Fruit fly (Drosophila melanogaster) whole organism, embryonic: Measurements from ENCODE around the gene mRpL24.

Experiments used
- Atf6 ChIP-seq: fragments of 200-800 bp; sonication (Bioruptor generic); IDR thresholded peaks from 2 replicates; pipeline ENCODE4 v1.3.6; 2022; ENCODE audit warnings: missing biosample characterization, missing genetic modification characterization
- B-H1 ChIP-seq: fragments of 200-800 bp; sonication (Bioruptor generic); IDR thresholded peaks from 3 replicates; pipeline ENCODE4 v1.3.6; 2022; ENCODE audit warnings: missing biosample characterization, missing genetic modification characterization
- Bgb ChIP-seq: fragments of 200-800 bp; sonication (Bioruptor generic); IDR thresholded peaks from 2 replicates; pipeline ENCODE4 v1.3.6; 2022; ENCODE audit warnings: missing biosample characterization, missing genetic modification characterization; ENCODE audit not compliant: partially characterized antibody
- CG12769 ChIP-seq: fragments of 200-800 bp; sonication (Bioruptor generic); optimal IDR thresholded peaks from 2 replicates; lab custom pipeline; 2019; ENCODE audit warnings: missing biosample characterization, mild to moderate bottlenecking, missing genetic modification characterization, moderate library complexity
- CG13424 ChIP-seq: fragments of 200-800 bp; sonication (Bioruptor generic); optimal IDR thresholded peaks from 2 replicates; lab custom pipeline; 2019; ENCODE audit warnings: missing biosample characterization, mild to moderate bottlenecking, missing genetic modification characterization, moderate library complexity
- CG13894 ChIP-seq: fragments of 200-800 bp; sonication (Bioruptor generic); optimal IDR thresholded peaks from 3 replicates; lab custom pipeline; 2018; ENCODE audit warnings: missing biosample characterization, mild to moderate bottlenecking, missing genetic modification characterization, moderate library complexity
- CG14441 ChIP-seq: fragments of 200-800 bp; sonication (Bioruptor generic); IDR thresholded peaks from 2 replicates; pipeline ENCODE4 v1.3.6; 2022; ENCODE audit warnings: missing biosample characterization, missing genetic modification characterization
- CG16813 ChIP-seq: fragments of 200-800 bp; sonication (Bioruptor generic); IDR thresholded peaks from 3 replicates; pipeline ENCODE4 v1.3.6; 2022; ENCODE audit warnings: missing biosample characterization, missing genetic modification characterization; ENCODE audit not compliant: partially characterized antibody
- CG2129 ChIP-seq: fragments of 200-800 bp; sonication (Bioruptor generic); IDR thresholded peaks from 2 replicates; pipeline ENCODE4 v1.3.6; 2022; ENCODE audit warnings: missing biosample characterization, missing genetic modification characterization; ENCODE audit not compliant: partially characterized antibody
- CG31224 ChIP-seq: fragments of 200-800 bp; sonication (Bioruptor generic); IDR thresholded peaks from 2 replicates; pipeline ENCODE4 v1.3.6; 2022; ENCODE audit warnings: missing biosample characterization, missing genetic modification characterization
- CG3163 ChIP-seq: fragments of 200-800 bp; sonication (Bioruptor generic); optimal IDR thresholded peaks from 3 replicates; lab custom pipeline; 2016; ENCODE audit warnings: missing biosample characterization, missing genetic modification characterization
- CG5953 ChIP-seq: fragments of 200-800 bp; sonication (Bioruptor generic); IDR thresholded peaks from 2 replicates; pipeline ENCODE4 v1.3.6; 2022; ENCODE audit warnings: missing biosample characterization, missing genetic modification characterization
- CG6683 ChIP-seq: fragments of 200-800 bp; sonication (Bioruptor generic); optimal IDR thresholded peaks from 2 replicates; lab custom pipeline; 2017; ENCODE audit warnings: missing biosample characterization, mild to moderate bottlenecking, missing genetic modification characterization, missing genetic modification reagents
- CG7928 ChIP-seq: fragments of 200-800 bp; sonication (Bioruptor generic); optimal IDR thresholded peaks from 2 replicates; lab custom pipeline; 2017; ENCODE audit warnings: missing biosample characterization, mild to moderate bottlenecking, missing genetic modification characterization
- CTCF ChIP-seq: fragments of 200-800 bp; sonication (Bioruptor generic); optimal IDR thresholded peaks from 2 replicates; lab custom pipeline; 2017; ENCODE audit warnings: missing biosample characterization, mild to moderate bottlenecking, missing genetic modification characterization, moderate library complexity
- Chrac-16 ChIP-seq: fragments of 200-800 bp; sonication (Bioruptor generic); optimal IDR thresholded peaks from 3 replicates; lab custom pipeline; 2016; ENCODE audit warnings: missing biosample characterization, missing genetic modification characterization
- Doc2 ChIP-seq: fragments of 200-800 bp; sonication (Bioruptor generic); IDR thresholded peaks from 2 replicates; pipeline ENCODE4 v1.3.6; 2022; ENCODE audit warnings: missing biosample characterization, missing genetic modification characterization
- E2f2 ChIP-seq: fragments of 200-800 bp; sonication (Bioruptor generic); IDR thresholded peaks from 2 replicates; pipeline ENCODE4 v1.3.6; 2022; ENCODE audit warnings: missing biosample characterization, missing genetic modification characterization
- Hey ChIP-seq: fragments of 200-800 bp; sonication (Bioruptor generic); optimal IDR thresholded peaks from 3 replicates; lab custom pipeline; 2018; ENCODE audit warnings: missing biosample characterization, mild to moderate bottlenecking, missing genetic modification characterization
- MTF-1 ChIP-seq: fragments of 200-800 bp; sonication (Bioruptor generic); optimal IDR thresholded peaks from 2 replicates; lab custom pipeline; 2018; ENCODE audit warnings: missing biosample characterization, mild to moderate bottlenecking, missing genetic modification characterization, borderline replicate concordance
- Med ChIP-seq: fragments of 200-800 bp; sonication (Bioruptor generic); peaks from one replicate; lab custom pipeline; 2016; ENCODE audit warnings: missing biosample characterization, missing genetic modification characterization, mild to moderate bottlenecking, inconsistent platforms, moderate library complexity
- PHDP ChIP-seq: fragments of 200-800 bp; sonication (Bioruptor generic); optimal IDR thresholded peaks from 3 replicates; lab custom pipeline; 2018; ENCODE audit warnings: missing biosample characterization, mild to moderate bottlenecking, missing genetic modification characterization, moderate library complexity
- Scr ChIP-seq: fragments of 200-800 bp; sonication (Bioruptor generic); IDR thresholded peaks from 2 replicates; pipeline ENCODE4 v1.3.6; 2022; ENCODE audit warnings: missing biosample characterization, missing genetic modification characterization; ENCODE audit not compliant: partially characterized antibody
- Ssrp ChIP-seq: fragments of 200-800 bp; sonication (Bioruptor generic); optimal IDR thresholded peaks from 2 replicates; lab custom pipeline; 2018; ENCODE audit warnings: missing biosample characterization, mild to moderate bottlenecking, missing genetic modification characterization, moderate library complexity
- Stat92E ChIP-seq, 3 experiments: fragments of >200 bp in 2 of 3; fragments of 200-800 bp in 1 of 3; sonication (Bioruptor generic) in 1 of 3; optimal IDR thresholded peaks; 2 replicates each; lab custom pipeline; 2017 to 2019; ENCODE audit warnings: missing biosample characterization in 3 of 3, missing genetic modification characterization in 3 of 3, mild to moderate bottlenecking in 1 of 3, moderate library complexity in 1 of 3
- Vsx1 ChIP-seq: fragments of 200-800 bp; sonication (Bioruptor generic); optimal IDR thresholded peaks from 2 replicates; lab custom pipeline; 2017; ENCODE audit warnings: missing biosample characterization, mild to moderate bottlenecking, missing genetic modification characterization, missing genetic modification reagents
- amos ChIP-seq: fragments of 200-800 bp; sonication (Bioruptor generic); IDR thresholded peaks from 2 replicates; pipeline ENCODE4 v1.3.6; 2022; ENCODE audit warnings: missing biosample characterization, missing genetic modification characterization; ENCODE audit not compliant: partially characterized antibody
- br ChIP-seq: fragments of >200 bp; optimal IDR thresholded peaks from 2 replicates; lab custom pipeline; 2017
- chinmo ChIP-seq: fragments of 200-800 bp; sonication (Bioruptor generic); IDR thresholded peaks from 4 replicates; pipeline ENCODE4 v1.3.6; 2022; ENCODE audit warnings: missing biosample characterization, missing genetic modification characterization; ENCODE audit not compliant: partially characterized antibody
- dpn ChIP-seq, 2 experiments: fragments of 200-800 bp; sonication (Bioruptor generic); optimal IDR thresholded peaks; 3 replicates each; lab custom pipeline; 2016; ENCODE audit warnings: missing biosample characterization in 2 of 2, missing genetic modification characterization in 2 of 2
- exex ChIP-seq: fragments of 200-800 bp; sonication (Bioruptor generic); optimal IDR thresholded peaks from 4 replicates; lab custom pipeline; 2018; ENCODE audit warnings: missing biosample characterization, mild to moderate bottlenecking, missing genetic modification characterization, moderate library complexity
- ftz-f1 ChIP-seq: fragments of 200-800 bp; sonication (Bioruptor generic); optimal IDR thresholded peaks from 2 replicates; lab custom pipeline; 2016; ENCODE audit warnings: missing biosample characterization, missing genetic modification characterization
- gcm ChIP-seq: fragments of 200-800 bp; sonication (Bioruptor generic); optimal IDR thresholded peaks from 2 replicates; lab custom pipeline; 2019; ENCODE audit warnings: missing biosample characterization, mild to moderate bottlenecking, missing genetic modification characterization, moderate library complexity
- nerfin-2 ChIP-seq: fragments of 200-800 bp; sonication (Bioruptor generic); IDR thresholded peaks from 2 replicates; pipeline ENCODE4 v1.3.6; 2022; ENCODE audit warnings: missing biosample characterization, missing genetic modification characterization; ENCODE audit not compliant: partially characterized antibody
- nom ChIP-seq: fragments of 200-800 bp; sonication (Bioruptor generic); optimal IDR thresholded peaks from 2 replicates; lab custom pipeline; 2017; ENCODE audit warnings: missing biosample characterization, missing genetic modification characterization, mild to moderate bottlenecking, moderate library complexity, missing genetic modification reagents
- pfk ChIP-seq: fragments of 200-800 bp; sonication (Bioruptor generic); optimal IDR thresholded peaks from 2 replicates; lab custom pipeline; 2018; ENCODE audit warnings: missing biosample characterization, mild to moderate bottlenecking, missing genetic modification characterization, moderate library complexity
- rib ChIP-seq: fragments of 200-800 bp; sonication (Bioruptor generic); IDR thresholded peaks from 2 replicates; pipeline ENCODE4 v1.3.6; 2022; ENCODE audit warnings: missing biosample characterization, missing genetic modification characterization
- sd ChIP-seq: fragments of 200-800 bp; sonication (Bioruptor generic); optimal IDR thresholded peaks from 3 replicates; lab custom pipeline; 2018; ENCODE audit warnings: missing biosample characterization, mild to moderate bottlenecking, missing genetic modification characterization, moderate library complexity
- sob ChIP-seq: fragments of 200-800 bp; sonication (Bioruptor generic); IDR thresholded peaks from 2 replicates; pipeline ENCODE4 v1.3.6; 2022; ENCODE audit warnings: missing biosample characterization, missing genetic modification characterization
- sqz ChIP-seq: fragments of 200-800 bp; sonication (Bioruptor generic); optimal IDR thresholded peaks from 3 replicates; lab custom pipeline; 2018; ENCODE audit warnings: missing biosample characterization, mild to moderate bottlenecking, missing genetic modification characterization
- vvl ChIP-seq: fragments of 200-800 bp; sonication (Bioruptor generic); IDR thresholded peaks from 2 replicates; pipeline ENCODE4 v1.3.6; 2022; ENCODE audit warnings: missing biosample characterization, missing genetic modification characterization
- wek ChIP-seq: fragments of 200-800 bp; sonication (Bioruptor generic); optimal IDR thresholded peaks from 3 replicates; lab custom pipeline; 2018; ENCODE audit warnings: missing biosample characterization, mild to moderate bottlenecking, missing genetic modification characterization, moderate library complexity
- zf30C ChIP-seq: fragments of 200-800 bp; sonication (Bioruptor generic); optimal IDR thresholded peaks from 3 replicates; lab custom pipeline; 2018; ENCODE audit warnings: missing biosample characterization, mild to moderate bottlenecking, missing genetic modification characterization

mRpL24 gene

dm6 chr2L:4905365-4906280 is 39.5 kb downstream of the mRpL24 start (continued):
- TF ChIP-seq B-H1 (no peak), CG12769 (tag; lab: Kevin White, UChicago) (peak; percentile 6), Vsx1 (GFP tag; lab: Kevin White, UChicago) (no peak), CG14441 (GFP tag; lab: Robert Waterston, UW) (peak; percentile 7; the same call in 1 of the 2 replicates), Doc2 (no peak), sqz (GFP tag; lab: Kevin White, UChicago) (peak; percentile 80), ftz-f1 (GFP tag; lab: Kevin White, UChicago) (peak; percentile 62), Chrac-16 (GFP tag; lab: Kevin White, UChicago) (no peak), Hey (tag; lab: Kevin White, UChicago) (no peak), CG6683 (GFP tag; lab: Kevin White, UChicago) (no peak), Stat92E (GFP tag; optimal IDR thresholded peaks at IDR 0.05; lab: Kevin White, UChicago) (no peak), zf30C (GFP tag; lab: Kevin White, UChicago) (no peak), Ssrp (tag; lab: Kevin White, UChicago) (no peak), nom (no peak)

dm6 chr2L:4903838-4904237 is 41.3 kb downstream of the mRpL24 start:
- TF ChIP-seq exex (no peak), CG31224 (no peak), MTF-1 (no peak), br (no peak), sob (GFP tag; lab: Robert Waterston, UW) (no peak), Doc2 (no peak), CG7928 (GFP tag; lab: Kevin White, UChicago) (no peak), Bgb (GFP tag; lab: Robert Waterston, UW) (peak; percentile 64), PHDP (tag; lab: Kevin White, UChicago) (no peak), amos (GFP tag; lab: Robert Waterston, UW) (peak; percentile 68), CG16813 (GFP tag; lab: Robert Waterston, UW) (peak; percentile 52; the same call in 1 of the 3 replicates), dpn (GFP tag; optimal IDR thresholded peaks at IDR 0.05; lab: Kevin White, UChicago) (no peak), CTCF (peak; percentile 27), E2f2 (GFP tag; lab: Robert Waterston, UW) (no peak), CG3163 (GFP tag; lab: Kevin White, UChicago) (no peak)

dm6 chr2L:4899599-4900559 is 45.3 kb downstream of the mRpL24 start:
- no peak for TF ChIP-seq CG2129 (GFP tag; lab: Robert Waterston, UW)
- TF ChIP-seq rib = peak; percentile 15; the same call in 1 of the 2 replicates
- TF ChIP-seq vvl = peak; percentile 87
- TF ChIP-seq chinmo (GFP tag; lab: Robert Waterston, UW) = peak; percentile 52; the same call in 1 of the 4 replicates
- TF ChIP-seq Scr (GFP tag; lab: Robert Waterston, UW) = no peak
- TF ChIP-seq Med = peak; percentile 86
- no peak for TF ChIP-seq gcm (GFP tag; lab: Kevin White, UChicago)
- no peak for TF ChIP-seq pfk (GFP tag; lab: Kevin White, UChicago)
- no peak for TF ChIP-seq CG13424 (tag; lab: Kevin White, UChicago)
- TF ChIP-seq sd = peak; percentile 50
- TF ChIP-seq wek = no peak
- peak; percentile 99 for TF ChIP-seq CG13894 (tag; lab: Kevin White, UChicago)
- TF ChIP-seq exex = peak; percentile 66
- no peak for TF ChIP-seq nerfin-2 (GFP tag; lab: Robert Waterston, UW)
- no peak for TF ChIP-seq Atf6 (GFP tag; lab: Robert Waterston, UW)
- TF ChIP-seq CG5953 (GFP tag; lab: Robert Waterston, UW) = no peak
- TF ChIP-seq, all 482 proteins: peak for 7
